Worm (Caenorhabditis elegans) whole organism, L4 larva: Measurements from ENCODE around the gene cyp-32B1.

Source experiments
- F10B5.3 ChIP-seq: sonication (generic microtip); optimal IDR thresholded peaks from 2 replicates; lab custom pipeline; 2016; ENCODE audit warnings: mild to moderate bottlenecking, missing genetic modification characterization, missing compliant biosample characterization
- R02D3.7 ChIP-seq: fragments of 150-350 bp; sonication (generic microtip); optimal IDR thresholded peaks from 3 replicates; lab custom pipeline; 2014; ENCODE audit warnings: missing biosample characterization, missing genetic modification characterization
- Y48G9A.11 ChIP-seq: fragments of 200-800 bp; sonication (Bioruptor generic); IDR thresholded peaks from 2 replicates; pipeline ENCODE4 v1.3.6; 2022; ENCODE audit warnings: missing genetic modification reagents, missing genetic modification characterization, missing compliant biosample characterization
- aha-1 ChIP-seq: fragments of 150-350 bp; peaks from one replicate; lab custom pipeline; 2014; ENCODE audit warnings: missing biosample characterization, missing genetic modification characterization
- aly-2 ChIP-seq: sonication (generic microtip); optimal IDR thresholded peaks from 2 replicates; lab custom pipeline; 2018; ENCODE audit warnings: missing biosample characterization, missing genetic modification characterization
- ceh-82 ChIP-seq: sonication (generic microtip); optimal IDR thresholded peaks from 2 replicates; lab custom pipeline; 2017; ENCODE audit warnings: missing biosample characterization, missing genetic modification characterization
- daf-16 ChIP-seq, 3 experiments: sonication (generic microtip); optimal IDR thresholded peaks; 2 replicates each; lab custom pipeline; 2016 to 2017; ENCODE audit warnings: missing genetic modification characterization in 3 of 3, missing genetic modification reagents in 3 of 3, mild to moderate bottlenecking in 2 of 3, missing compliant biosample characterization in 2 of 3, missing biosample characterization in 1 of 3, moderate library complexity in 1 of 3
- dmd-6 ChIP-seq: fragments of 200-800 bp; sonication (Bioruptor generic); IDR thresholded peaks from 2 replicates; pipeline ENCODE4 v1.3.6; 2022; ENCODE audit warnings: missing genetic modification reagents, missing genetic modification characterization, missing compliant biosample characterization
- dmd-8 ChIP-seq: fragments of 200-800 bp; sonication (Bioruptor generic); IDR thresholded peaks from 2 replicates; pipeline ENCODE4 v1.3.6; 2022; ENCODE audit warnings: missing genetic modification characterization, missing compliant biosample characterization
- dpl-1 ChIP-seq: fragments of 150-350 bp; optimal IDR thresholded peaks from 2 replicates; lab custom pipeline; 2014; ENCODE audit warnings: missing biosample characterization, missing genetic modification reagents, missing genetic modification characterization
- duxl-1 ChIP-seq: sonication (generic microtip); optimal IDR thresholded peaks from 2 replicates; lab custom pipeline; 2016; ENCODE audit warnings: mild to moderate bottlenecking, missing genetic modification characterization, moderate library complexity, missing compliant biosample characterization; ENCODE audit not compliant: poor library complexity
- dve-1 ChIP-seq: sonication (generic microtip); optimal IDR thresholded peaks from 2 replicates; lab custom pipeline; 2017; ENCODE audit warnings: antibody characterized with exemption, mild to moderate bottlenecking, missing genetic modification characterization, missing compliant biosample characterization; ENCODE audit not compliant: insufficient read depth
- egl-27 ChIP-seq: sonication (generic microtip); optimal IDR thresholded peaks from 3 replicates; lab custom pipeline; 2017; ENCODE audit warnings: missing biosample characterization, missing genetic modification reagents, missing genetic modification characterization
- hif-1 ChIP-seq, 2 experiments: sonication (generic microtip); optimal IDR thresholded peaks; 2 replicates each; lab custom pipeline; 2016 to 2017; ENCODE audit warnings: missing compliant biosample characterization in 2 of 2, missing genetic modification characterization in 2 of 2, missing genetic modification reagents in 2 of 2, missing genotype in 2 of 2, mild to moderate bottlenecking in 1 of 2
- hlh-11 ChIP-seq: fragments of 200-800 bp; sonication (Bioruptor generic); optimal IDR thresholded peaks from 2 replicates; lab custom pipeline; 2018; ENCODE audit warnings: mild to moderate bottlenecking, missing genetic modification characterization, missing compliant biosample characterization
- hlh-30 ChIP-seq: sonication (generic microtip); optimal IDR thresholded peaks from 2 replicates; lab custom pipeline; 2017; ENCODE audit warnings: antibody characterized with exemption, mild to moderate bottlenecking, missing genetic modification characterization, missing compliant biosample characterization; ENCODE audit not compliant: insufficient read depth
- lin-1 ChIP-seq: fragments of 200-800 bp; sonication (Bioruptor generic); IDR thresholded peaks from 2 replicates; pipeline ENCODE4 v1.3.6; 2022; ENCODE audit warnings: missing genetic modification reagents, missing genetic modification characterization, missing compliant biosample characterization
- lin-15B ChIP-seq: fragments of 150-350 bp; sonication (generic microtip); optimal IDR thresholded peaks from 3 replicates; lab custom pipeline; 2014; ENCODE audit warnings: missing biosample characterization, missing genetic modification characterization
- lin-29 ChIP-seq: fragments of 200-800 bp; sonication (Bioruptor generic); IDR thresholded peaks from 2 replicates; pipeline ENCODE4 v1.3.6; 2022; ENCODE audit warnings: missing genetic modification reagents, missing genetic modification characterization, missing compliant biosample characterization
- lin-38 ChIP-seq: fragments of 200-800 bp; sonication (Bioruptor generic); IDR thresholded peaks from 2 replicates; pipeline ENCODE4 v1.3.6; 2022; ENCODE audit warnings: missing genetic modification reagents, missing genetic modification characterization, missing compliant biosample characterization
- mdl-1 ChIP-seq, 2 experiments: fragments of 150-350 bp in 1 of 2; sonication (generic microtip) in 1 of 2; optimal IDR thresholded peaks; 2 replicates each; lab custom pipeline; 2014 to 2017; ENCODE audit warnings: missing biosample characterization in 2 of 2, missing genetic modification characterization in 2 of 2
- mep-1 ChIP-seq: fragments of 150-350 bp; sonication (generic microtip); optimal IDR thresholded peaks from 3 replicates; lab custom pipeline; 2014; ENCODE audit warnings: missing biosample characterization, missing genetic modification characterization
- mes-2 ChIP-seq: sonication (generic microtip); optimal IDR thresholded peaks from 2 replicates; lab custom pipeline; 2016; ENCODE audit warnings: missing genotype, mild to moderate bottlenecking, missing genetic modification characterization, missing compliant biosample characterization; ENCODE audit not compliant: poor library complexity, severe bottlenecking
- nhr-102 ChIP-seq: sonication (generic microtip); optimal IDR thresholded peaks from 2 replicates; lab custom pipeline; 2016; ENCODE audit warnings: mild to moderate bottlenecking, missing genetic modification characterization, moderate library complexity, missing compliant biosample characterization
- nhr-11 ChIP-seq: fragments of 150-350 bp; optimal IDR thresholded peaks from 2 replicates; lab custom pipeline; 2014; ENCODE audit warnings: missing biosample characterization, missing genetic modification characterization
- nhr-28 ChIP-seq: fragments of 150-350 bp; optimal IDR thresholded peaks from 2 replicates; lab custom pipeline; 2014; ENCODE audit warnings: missing biosample characterization, missing genetic modification characterization
- nhr-48 ChIP-seq: sonication (generic microtip); optimal IDR thresholded peaks from 2 replicates; lab custom pipeline; 2016; ENCODE audit warnings: mild to moderate bottlenecking, missing genetic modification characterization, missing compliant biosample characterization
- nhr-6 ChIP-seq: fragments of 150-350 bp; optimal IDR thresholded peaks from 2 replicates; lab custom pipeline; 2014; ENCODE audit warnings: missing biosample characterization, missing genetic modification characterization
- nhr-76 ChIP-seq: fragments of 150-350 bp; optimal IDR thresholded peaks from 2 replicates; lab custom pipeline; 2014; ENCODE audit warnings: missing biosample characterization, missing genetic modification characterization
- nhr-77 ChIP-seq: fragments of 150-350 bp; optimal IDR thresholded peaks from 2 replicates; lab custom pipeline; 2014; ENCODE audit warnings: missing biosample characterization, missing genetic modification characterization
- php-3 ChIP-seq: fragments of 200-800 bp; sonication (Bioruptor generic); IDR thresholded peaks from 2 replicates; pipeline ENCODE4 v1.3.6; 2022; ENCODE audit warnings: missing genetic modification reagents, missing genetic modification characterization, missing compliant biosample characterization
- pqm-1 ChIP-seq: sonication (generic microtip); optimal IDR thresholded peaks from 2 replicates; lab custom pipeline; 2017; ENCODE audit warnings: missing biosample characterization, missing genetic modification characterization
- tra-1 ChIP-seq: fragments of 200-800 bp; sonication (Bioruptor generic); IDR thresholded peaks from 2 replicates; pipeline ENCODE4 v1.3.6; 2022; ENCODE audit warnings: missing genetic modification reagents, missing genetic modification characterization, missing compliant biosample characterization
- unc-62 ChIP-seq, 3 experiments: fragments of 150-350 bp in 1 of 3; sonication (generic microtip); optimal IDR thresholded peaks in 2 of 3; peaks in 1 of 3; 1 replicate in 1 of 3; 2 replicates in 2 of 3; lab custom pipeline; 2014 to 2017; ENCODE audit warnings: missing biosample characterization in 3 of 3, missing genetic modification characterization in 3 of 3, missing genetic modification reagents in 3 of 3, missing genotype in 1 of 3
- zfp-2 ChIP-seq: sonication (generic microtip); optimal IDR thresholded peaks from 2 replicates; lab custom pipeline; 2016; ENCODE audit warnings: mild to moderate bottlenecking, missing genetic modification characterization, missing compliant biosample characterization
- ztf-11 ChIP-seq: fragments of 150-350 bp; optimal IDR thresholded peaks from 2 replicates; lab custom pipeline; 2014; ENCODE audit warnings: missing biosample characterization, missing genetic modification characterization
- ztf-7 ChIP-seq: fragments of 150-350 bp; optimal IDR thresholded peaks from 2 replicates; lab custom pipeline; 2014; ENCODE audit warnings: missing biosample characterization, missing genetic modification characterization

cyp-32B1 gene

ce11 chrV:2201240-2201639 lies at the start of gene cyp-32B1:
Gene cyp-32B1 (minus strand): TSS chrV:2201415.
- TF ChIP-seq dve-1 (tag; lab: Kevin White, UChicago) (peak; percentile 52), dmd-6 (GFP tag; lab: Robert Waterston, UW) (peak; percentile 50; the same call in 1 of the 2 replicates), php-3 (0 out of 2 replicates have a peak, but pooled peaks have one; percentile 35), egl-27 (tag; lab: Kevin White, UChicago) (no peak), nhr-28 (tag; lab: Kevin White, UChicago) (peak; percentile 37), ztf-11 (no peak), daf-16 (GFP tag; optimal IDR thresholded peaks at IDR 0.05; lab: Kevin White, UChicago) (no peak), daf-16 (tag; optimal IDR thresholded peaks at IDR 0.05; lab: Kevin White, UChicago) (peak; percentile 67), pqm-1 (peak; percentile 29), zfp-2 (tag; lab: Kevin White, UChicago) (no peak), mdl-1 (tag; optimal IDR thresholded peaks at IDR 0.05; lab: Kevin White, UChicago) (peak in 1 of 2 experiments; percentile 15), hlh-11 (peak; percentile 2), ceh-82 (tag; lab: Kevin White, UChicago) (no peak), nhr-76 (tag; lab: Kevin White, UChicago) (no peak)

- peak in 1 of 2 experiments; percentile 43 for TF ChIP-seq daf-16 (GFP tag; optimal IDR thresholded peaks at IDR 0.05; lab: Kevin White, UChicago)
- peak; percentile 98 for TF ChIP-seq daf-16 (tag; optimal IDR thresholded peaks at IDR 0.05; lab: Kevin White, UChicago)
- no peak for TF ChIP-seq duxl-1 (tag; lab: Kevin White, UChicago)
- TF ChIP-seq lin-29 (GFP tag; lab: Robert Waterston, UW) = no peak
- TF ChIP-seq nhr-48 (tag; lab: Kevin White, UChicago) = peak; percentile 29
- peak; percentile 27 for TF ChIP-seq nhr-6 (tag; lab: Kevin White, UChicago)
- TF ChIP-seq nhr-77 (tag; lab: Kevin White, UChicago) = peak; percentile 89
- peak in 1 of 2 experiments; percentile 68 for TF ChIP-seq mdl-1 (tag; optimal IDR thresholded peaks at IDR 0.05; lab: Kevin White, UChicago)
- peak; percentile 90 for TF ChIP-seq hlh-30 (tag; lab: Kevin White, UChicago)
- peak; percentile 15 for TF ChIP-seq dpl-1
- TF ChIP-seq nhr-11 (tag; lab: Kevin White, UChicago) = no peak
- peak; percentile 45 for TF ChIP-seq aha-1 (tag; lab: Kevin White, UChicago)
- peak in 1 of 2 experiments; percentile 1 for TF ChIP-seq hif-1 (tag; optimal IDR thresholded peaks at IDR 0.05; lab: Kevin White, UChicago)
- no peak for TF ChIP-seq dmd-8 (GFP tag; lab: Robert Waterston, UW)
- TF ChIP-seq nhr-28 (tag; lab: Kevin White, UChicago) = peak; percentile 98
- TF ChIP-seq R02D3.7 (tag; lab: Kevin White, UChicago) = no peak
- peak; percentile 64 for TF ChIP-seq mep-1 (tag; lab: Kevin White, UChicago)
- TF ChIP-seq lin-1 (GFP tag; lab: Robert Waterston, UW) = 0 out of 2 replicates have a peak, but pooled peaks have one; percentile 36
- peak; percentile 44 for TF ChIP-seq mes-2
- TF ChIP-seq ztf-7 = peak; percentile 9
- TF ChIP-seq lin-15B = no peak
- TF ChIP-seq unc-62 (GFP tag; optimal IDR thresholded peaks at IDR 0.05 in 1 of 2; lab: Kevin White, UChicago) = peak in 1 of 2 experiments; percentile 48
- TF ChIP-seq unc-62 (tag; optimal IDR thresholded peaks at IDR 0.05; lab: Kevin White, UChicago) = no peak
- peak; percentile 87 for TF ChIP-seq dve-1 (tag; lab: Kevin White, UChicago)
- no peak for TF ChIP-seq aly-2 (tag; lab: Kevin White, UChicago)
- no peak for TF ChIP-seq Y48G9A.11
- no peak for TF ChIP-seq F10B5.3
- peak; percentile 85 for TF ChIP-seq hlh-11
- TF ChIP-seq tra-1 (GFP tag; lab: Robert Waterston, UW) = 0 out of 2 replicates have a peak, but pooled peaks have one; percentile 39
- TF ChIP-seq lin-38 = no peak
- TF ChIP-seq nhr-102 (tag; lab: Kevin White, UChicago) = peak; percentile 82
- peak; percentile 85 for TF ChIP-seq dmd-6 (GFP tag; lab: Robert Waterston, UW)
- TF ChIP-seq pqm-1 = peak; percentile 65
Measured at ce11 chrV:2250126-2250590, 48.9 kb upstream of the cyp-32B1 start, which contains the start of gene cyp-33C7. Gene cyp-33C7 (plus strand): TSS chrV:2250540.
